Fruit fly (Drosophila melanogaster) whole organism, prepupa: Measurements from ENCODE around the gene CG8312.

Experiments
- CG11762 ChIP-seq: fragments of 200-800 bp; sonication (Bioruptor generic); optimal IDR thresholded peaks from 3 replicates; lab custom pipeline; 2016; ENCODE audit warnings: missing biosample characterization, missing genetic modification characterization; ENCODE audit not compliant: insufficient read depth
- CG1621 ChIP-seq: fragments of 200-800 bp; sonication (Bioruptor generic); optimal IDR thresholded peaks from 3 replicates; lab custom pipeline; 2018; ENCODE audit warnings: missing biosample characterization, mild to moderate bottlenecking, missing genetic modification characterization
- CG3032 ChIP-seq: fragments of 200-800 bp; optimal IDR thresholded peaks from 2 replicates; lab custom pipeline; 2019; ENCODE audit warnings: missing biosample characterization, mild to moderate bottlenecking, missing genetic modification characterization, moderate library complexity
- CG6163 ChIP-seq: fragments of 200-800 bp; sonication (Bioruptor generic); IDR thresholded peaks from 3 replicates; pipeline ENCODE4 v1.3.6; 2022; ENCODE audit warnings: missing biosample characterization, missing genetic modification characterization
- CG6792 ChIP-seq: fragments of 200-800 bp; sonication (Bioruptor generic); optimal IDR thresholded peaks from 3 replicates; lab custom pipeline; 2016; ENCODE audit warnings: missing biosample characterization, missing genetic modification characterization
- CG7368 ChIP-seq: fragments of 200-800 bp; sonication (Bioruptor generic); optimal IDR thresholded peaks from 3 replicates; lab custom pipeline; 2016; ENCODE audit warnings: missing biosample characterization, missing genetic modification characterization
- CG8119 ChIP-seq: fragments of 200-800 bp; sonication (Bioruptor generic); IDR thresholded peaks from 3 replicates; pipeline ENCODE4 v1.3.6; 2022; ENCODE audit warnings: missing biosample characterization, missing genetic modification characterization
- CG8319 ChIP-seq: fragments of 200-800 bp; sonication (Bioruptor generic); optimal IDR thresholded peaks from 3 replicates; lab custom pipeline; 2016; ENCODE audit warnings: missing biosample characterization, missing genetic modification characterization
- CG8632 ChIP-seq: fragments of 200-800 bp; sonication (Bioruptor generic); optimal IDR thresholded peaks from 3 replicates; lab custom pipeline; 2016; ENCODE audit warnings: missing biosample characterization, missing genetic modification characterization
- CG9139 ChIP-seq: fragments of 200-800 bp; sonication (Bioruptor generic); optimal IDR thresholded peaks from 3 replicates; lab custom pipeline; 2017; ENCODE audit warnings: missing biosample characterization, mild to moderate bottlenecking, missing genetic modification characterization
- Eip75B ChIP-seq: fragments of 200-800 bp; sonication (Bioruptor generic); optimal IDR thresholded peaks from 3 replicates; lab custom pipeline; 2016; ENCODE audit warnings: missing biosample characterization, missing genetic modification characterization
- Eip78C ChIP-seq: fragments of 200-800 bp; sonication (Bioruptor generic); peaks from one replicate; lab custom pipeline; 2016; ENCODE audit warnings: missing biosample characterization, missing genetic modification characterization
- Eip93F ChIP-seq: fragments of 200-800 bp; sonication (Bioruptor generic); optimal IDR thresholded peaks from 2 replicates; lab custom pipeline; 2016; ENCODE audit warnings: missing biosample characterization, mild to moderate bottlenecking, missing genetic modification characterization
- Ets21C ChIP-seq: fragments of 200-800 bp; sonication (Bioruptor generic); optimal IDR thresholded peaks from 3 replicates; lab custom pipeline; 2016; ENCODE audit warnings: missing biosample characterization, missing genetic modification characterization
- Gug ChIP-seq: fragments of 200-800 bp; sonication (Bioruptor generic); IDR thresholded peaks from 2 replicates; pipeline ENCODE4 v1.3.6; 2022; ENCODE audit warnings: missing biosample characterization, missing genetic modification characterization
- Hr39 ChIP-seq: fragments of 200-800 bp; sonication (Bioruptor generic); optimal IDR thresholded peaks from 2 replicates; lab custom pipeline; 2016; ENCODE audit warnings: missing biosample characterization, missing genetic modification characterization
- Met ChIP-seq: fragments of 200-800 bp; sonication (Bioruptor generic); optimal IDR thresholded peaks from 3 replicates; lab custom pipeline; 2016; ENCODE audit warnings: missing biosample characterization, missing genetic modification characterization
- OdsH ChIP-seq: fragments of 200-800 bp; sonication (Bioruptor generic); optimal IDR thresholded peaks from 3 replicates; lab custom pipeline; 2016; ENCODE audit warnings: missing biosample characterization, missing genetic modification characterization
- Sox15 ChIP-seq: fragments of 200-800 bp; sonication (Bioruptor generic); optimal IDR thresholded peaks from 3 replicates; lab custom pipeline; 2016; ENCODE audit warnings: missing biosample characterization, missing genetic modification characterization
- achi ChIP-seq: fragments of 200-800 bp; sonication (Bioruptor generic); optimal IDR thresholded peaks from 3 replicates; lab custom pipeline; 2016; ENCODE audit warnings: missing biosample characterization, missing genetic modification characterization
- acj6 ChIP-seq: fragments of 200-800 bp; sonication (Bioruptor generic); optimal IDR thresholded peaks from 3 replicates; lab custom pipeline; 2016; ENCODE audit warnings: missing biosample characterization, missing genetic modification characterization
- dac ChIP-seq: fragments of 200-800 bp; sonication (Bioruptor generic); optimal IDR thresholded peaks from 2 replicates; lab custom pipeline; 2017; ENCODE audit warnings: missing biosample characterization, mild to moderate bottlenecking, missing genetic modification characterization
- eg ChIP-seq: fragments of 200-800 bp; sonication (Bioruptor generic); IDR thresholded peaks from 3 replicates; pipeline ENCODE4 v1.3.6; 2022; ENCODE audit warnings: missing biosample characterization, missing genetic modification characterization
- fd85E ChIP-seq: fragments of 200-800 bp; sonication (Bioruptor generic); optimal IDR thresholded peaks from 3 replicates; lab custom pipeline; 2016; ENCODE audit warnings: missing biosample characterization, missing genetic modification characterization
- fkh ChIP-seq: fragments of 200-800 bp; sonication (Bioruptor generic); optimal IDR thresholded peaks from 3 replicates; lab custom pipeline; 2017; ENCODE audit warnings: missing biosample characterization, mild to moderate bottlenecking, missing genetic modification characterization, moderate library complexity
- lz ChIP-seq: fragments of 200-800 bp; sonication (Bioruptor generic); optimal IDR thresholded peaks from 3 replicates; lab custom pipeline; 2016; ENCODE audit warnings: missing biosample characterization, missing genetic modification characterization
- spab ChIP-seq: fragments of 200-800 bp; sonication (Bioruptor generic); optimal IDR thresholded peaks from 2 replicates; lab custom pipeline; 2017; ENCODE audit warnings: missing biosample characterization, mild to moderate bottlenecking, missing genetic modification characterization, missing genetic modification reagents
- svp ChIP-seq: fragments of 200-800 bp; sonication (Bioruptor generic); peaks from one replicate; lab custom pipeline; 2016; ENCODE audit warnings: missing biosample characterization, missing genetic modification characterization
- topi ChIP-seq: fragments of 200-800 bp; sonication (Bioruptor generic); optimal IDR thresholded peaks from 3 replicates; lab custom pipeline; 2016; ENCODE audit warnings: missing biosample characterization, missing genetic modification characterization
- vri ChIP-seq: fragments of 200-800 bp; sonication (Bioruptor generic); optimal IDR thresholded peaks from 3 replicates; lab custom pipeline; 2016; ENCODE audit warnings: missing biosample characterization, mild to moderate bottlenecking, missing genetic modification characterization

CG8312 gene

dm6 chr3R:9563240-9563992, 27.7 kb upstream of the CG8312 start, which contains the start of the genes CG9393 and Vps45 (continued):
- TF ChIP-seq Sox15 (GFP tag; lab: Kevin White, UChicago) (peak; percentile 14), CG11762 (no peak), CG6163 (GFP tag; lab: Robert Waterston, UW) (no peak), topi (no peak), dac (GFP tag; lab: Kevin White, UChicago) (no peak), CG8319 (GFP tag; lab: Kevin White, UChicago) (no peak), svp (GFP tag; lab: Kevin White, UChicago) (no peak), eg (no peak; the same call in 2 of the 3 replicates), CG7368 (GFP tag; lab: Kevin White, UChicago) (no peak), Met (GFP tag; lab: Kevin White, UChicago) (no peak), CG3032 (tag; lab: Kevin White, UChicago) (peak; percentile 62)

DNA sequence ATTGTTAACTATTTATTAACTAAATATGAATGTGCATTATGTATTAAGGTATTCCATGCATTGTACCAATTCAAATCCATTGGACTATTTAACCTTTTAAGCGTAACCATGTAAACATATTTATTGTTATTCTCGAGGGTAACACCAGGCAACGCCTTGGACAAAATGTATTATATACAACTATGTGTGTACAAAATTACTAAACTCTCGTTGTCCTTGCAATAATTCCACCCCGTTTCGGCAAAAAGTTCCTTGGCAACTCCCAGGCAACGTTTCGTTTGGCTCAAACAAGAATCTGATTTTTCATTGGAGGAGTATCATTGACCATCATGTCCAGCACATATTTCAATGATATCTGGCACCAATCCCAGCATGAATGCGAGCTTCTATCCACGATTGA, 25.2 kb upstream of the CG8312 start, which contains the start of gene CG16789:
CG16789 (plus strand) TSS at position 301 of the 400 bp plus-strand sequence.
- TF ChIP-seq Hr39 (GFP tag; lab: Kevin White, UChicago), result no peak
- no peak for TF ChIP-seq Eip75B (GFP tag; lab: Kevin White, UChicago)
- TF ChIP-seq Eip78C, result no peak
- no peak for TF ChIP-seq Ets21C
- TF ChIP-seq Met (GFP tag; lab: Kevin White, UChicago), result no peak
- no peak for TF ChIP-seq lz (GFP tag; lab: Kevin White, UChicago)
- no peak for TF ChIP-seq fd85E (GFP tag; lab: Kevin White, UChicago)
- no peak for TF ChIP-seq CG7368 (GFP tag; lab: Kevin White, UChicago)
- no peak for TF ChIP-seq acj6 (GFP tag; lab: Kevin White, UChicago)

- TF ChIP-seq spab (GFP tag; lab: Kevin White, UChicago), result no peak
- no peak for TF ChIP-seq Ets21C
Measured at dm6 chr3R:9570114-9570513, 21.0 kb upstream of the CG8312 start, which contains the start of gene CG16790. Gene CG16790 (minus strand): TSS chr3R:9570214.

- TF ChIP-seq vri (GFP tag; lab: Kevin White, UChicago) (peak; percentile 80), OdsH (GFP tag; lab: Kevin White, UChicago) (no peak)
Measured at dm6 chr3R:9570657-9571056, 20.5 kb upstream of the CG8312 start.

DNA sequence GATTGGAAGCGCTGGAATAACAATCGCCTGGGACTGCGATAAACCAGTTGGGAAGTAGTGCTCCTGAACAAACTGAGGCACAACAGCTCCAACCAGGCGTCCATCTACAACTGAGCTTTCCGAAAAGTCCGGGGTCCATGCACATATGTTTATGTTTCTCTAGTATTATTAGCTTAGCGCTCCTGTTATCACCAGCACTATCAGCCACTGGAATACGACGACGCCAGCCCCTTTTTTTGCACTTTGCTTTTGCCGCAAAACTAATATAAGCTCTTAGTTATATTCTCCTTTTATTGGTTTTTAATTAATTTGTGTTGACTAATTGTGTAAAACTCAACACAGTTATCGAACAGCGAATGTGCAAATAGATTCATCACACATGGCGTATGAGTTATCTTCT, 19.6 kb upstream of the CG8312 start, which contains the start of gene CG9396:
CG9396 (minus strand) TSS at position 101 of the 400 bp plus-strand sequence.
- TF ChIP-seq Eip93F, result no peak
- no peak for TF ChIP-seq CG9139 (GFP tag; lab: Kevin White, UChicago)
- no peak for TF ChIP-seq Eip78C
- TF ChIP-seq svp (GFP tag; lab: Kevin White, UChicago), result no peak
- no peak for TF ChIP-seq fkh (GFP tag; lab: Kevin White, UChicago)
- no peak for TF ChIP-seq CG8632 (GFP tag; lab: Kevin White, UChicago)
- TF ChIP-seq CG6163 (GFP tag; lab: Robert Waterston, UW), result no peak
- TF ChIP-seq CG6792 (GFP tag; lab: Kevin White, UChicago), result no peak
- TF ChIP-seq CG8119, result no peak

dm6 chr3R:9572929-9573811, 17.9 kb upstream of the CG8312 start:
- TF ChIP-seq acj6 (GFP tag; lab: Kevin White, UChicago), result no peak
- TF ChIP-seq Ets21C, result no peak
- no peak for TF ChIP-seq CG7368 (GFP tag; lab: Kevin White, UChicago)
- TF ChIP-seq Gug, result no peak
- no peak for TF ChIP-seq OdsH (GFP tag; lab: Kevin White, UChicago)
- no peak for TF ChIP-seq CG8632 (GFP tag; lab: Kevin White, UChicago)
- TF ChIP-seq CG9139 (GFP tag; lab: Kevin White, UChicago), result no peak
- no peak for TF ChIP-seq CG8119
- 0 out of 3 replicates have a peak, but pooled peaks have one; percentile 23 for TF ChIP-seq eg
- no peak for TF ChIP-seq Sox15 (GFP tag; lab: Kevin White, UChicago)
- TF ChIP-seq vri (GFP tag; lab: Kevin White, UChicago), result peak; percentile 61
- peak; percentile 11 for TF ChIP-seq CG1621
- no peak for TF ChIP-seq fkh (GFP tag; lab: Kevin White, UChicago)
- no peak for TF ChIP-seq achi (GFP tag; lab: Kevin White, UChicago)
